Worm (Caenorhabditis elegans) whole organism, late embryonic: ENCODE measurements around the gene T01C3.3.

Experiments
- K09A11.1 ChIP-seq: sonication (generic microtip); optimal IDR thresholded peaks from 2 replicates; lab custom pipeline; 2017; ENCODE audit warnings: antibody characterized with exemption, mild to moderate bottlenecking, missing genetic modification characterization, missing compliant biosample characterization; ENCODE audit not compliant: insufficient read depth
- ama-1 ChIP-seq: fragments of 150-350 bp; optimal IDR thresholded peaks from 2 replicates; lab custom pipeline; 2014
- che-1 ChIP-seq: sonication (generic microtip); optimal IDR thresholded peaks from 2 replicates; lab custom pipeline; 2016; ENCODE audit warnings: mild to moderate bottlenecking, missing genetic modification characterization, missing compliant biosample characterization
- dmd-4 ChIP-seq: sonication (generic microtip); optimal IDR thresholded peaks from 2 replicates; lab custom pipeline; 2016; ENCODE audit warnings: borderline replicate concordance, missing genetic modification characterization, missing compliant biosample characterization
- dve-1 ChIP-seq: sonication (generic microtip); optimal IDR thresholded peaks from 2 replicates; lab custom pipeline; 2017; ENCODE audit warnings: antibody characterized with exemption, mild to moderate bottlenecking, missing genetic modification characterization, missing compliant biosample characterization
- madf-2 ChIP-seq: sonication (generic microtip); optimal IDR thresholded peaks from 2 replicates; lab custom pipeline; 2017; ENCODE audit warnings: missing genetic modification characterization, missing compliant biosample characterization
- sox-2 ChIP-seq: fragments of 200-800 bp; sonication (Bioruptor generic); IDR thresholded peaks from 2 replicates; pipeline ENCODE4 v1.3.6; 2022; ENCODE audit warnings: missing genetic modification reagents, missing genetic modification characterization, missing compliant biosample characterization
- tbx-2 ChIP-seq: sonication (generic microtip); optimal IDR thresholded peaks from 2 replicates; lab custom pipeline; 2016; ENCODE audit warnings: missing genetic modification characterization, missing compliant biosample characterization
- unc-3 ChIP-seq, 2 experiments: fragments of 200-800 bp in 1 of 2; sonication (Bioruptor generic) in 1 of 2; sonication (generic microtip) in 1 of 2; conservative IDR thresholded peaks in 1 of 2; optimal IDR thresholded peaks in 1 of 2; 2 replicates each; pipeline versions ENCODE4 v1.3.6 to Lab custom; 2016 to 2022; ENCODE audit warnings: missing compliant biosample characterization in 2 of 2, missing genetic modification characterization in 2 of 2, missing genetic modification reagents in 1 of 2
- unc-86 ChIP-seq: sonication (generic microtip); optimal IDR thresholded peaks from 2 replicates; lab custom pipeline; 2016; ENCODE audit warnings: missing genetic modification characterization, missing compliant biosample characterization

DNA sequence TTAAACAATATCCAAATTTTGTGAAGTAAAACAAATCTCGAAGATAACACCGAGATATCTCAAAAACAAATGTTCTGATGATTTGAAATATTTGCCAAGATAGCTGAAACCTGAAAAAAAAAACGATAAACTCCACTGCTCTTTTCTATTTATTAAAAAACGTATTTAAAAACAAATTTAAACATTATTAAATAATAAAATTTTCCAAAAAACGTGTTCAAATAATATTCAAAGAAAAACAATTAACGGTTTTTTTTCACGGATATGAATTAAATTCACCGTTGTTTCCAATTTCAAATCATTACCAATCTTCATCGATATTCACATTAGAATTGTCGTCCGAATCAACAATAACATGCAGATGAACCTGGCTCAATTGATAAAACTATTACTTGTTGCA, 3.8 kb upstream of the T01C3.3 start, which contains the start of gene irld-14:
- TF ChIP-seq dmd-4 (tag; lab: Kevin White, UChicago) (no peak), che-1 (tag; lab: Kevin White, UChicago) (no peak), tbx-2 (no peak), K09A11.1 (tag; lab: Kevin White, UChicago) (no peak), unc-86 (tag; lab: Kevin White, UChicago) (no peak), madf-2 (tag; lab: Kevin White, UChicago) (no peak), dve-1 (tag; lab: Kevin White, UChicago) (no peak), unc-3 (GFP tag; conservative IDR thresholded peaks at IDR 0.05; lab: Robert Waterston, UW) (no peak), unc-3 (tag; optimal IDR thresholded peaks at IDR 0.05; lab: Kevin White, UChicago) (no peak), sox-2 (no peak), ama-1 (lab: Kevin White, UChicago) (no peak)
